Fruit fly (Drosophila melanogaster): Measurements from ENCODE around the gene mRNA-cap.

The mRNA-cap gene

DNA sequence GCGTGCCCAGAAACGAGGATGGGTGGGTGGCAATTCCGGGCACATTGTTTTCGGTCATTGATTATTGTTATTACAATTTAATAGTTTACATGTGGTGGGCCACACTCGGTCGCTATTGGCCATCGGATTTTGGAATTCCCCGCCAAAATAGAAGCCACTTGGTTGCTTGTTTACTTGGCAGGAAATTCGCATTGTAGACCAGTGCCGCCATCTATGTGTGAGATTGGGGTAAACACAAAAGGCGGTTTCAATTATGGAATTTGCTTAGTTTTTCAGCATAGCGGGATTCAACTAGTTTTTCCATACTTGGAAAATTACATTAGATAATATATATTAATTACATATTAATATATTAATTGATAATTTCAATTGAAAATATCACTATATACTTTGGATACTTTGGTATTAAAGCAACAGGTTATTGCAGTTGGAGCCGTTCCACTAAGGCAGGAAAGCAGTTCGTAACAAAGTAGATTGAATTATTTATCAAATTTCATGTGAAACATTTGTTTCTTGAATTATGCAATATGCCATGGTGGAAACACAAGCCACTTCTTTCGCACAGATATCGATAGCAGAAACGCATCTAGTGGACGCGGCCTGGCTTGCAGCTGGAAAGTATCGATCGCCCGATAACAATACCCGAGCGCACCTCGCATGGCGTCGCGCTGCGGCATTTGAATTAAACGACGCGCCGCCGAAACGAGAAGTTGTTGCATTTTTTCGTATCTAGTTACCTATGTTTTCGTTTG is 4.6 kb upstream of the mRNA-cap start, which contains the start of gene mud (continued):
- peak; percentile 69 for TF ChIP-seq CG2712 (tag; optimal IDR thresholded peaks at IDR 0.05)
- 0 out of 3 replicates have a peak, but pooled peaks have one; percentile 34 for TF ChIP-seq dysf (GFP tag; IDR thresholded peaks at IDR 0.05)
- peak; percentile 10 for TF ChIP-seq HmgZ (tag; optimal IDR thresholded peaks at IDR 0.05)
- TF ChIP-seq pzg (GFP tag; optimal IDR thresholded peaks at IDR 0.05): peak; percentile 61
- peak; percentile 74 for TF ChIP-seq vnd (GFP tag; IDR thresholded peaks at IDR 0.05; ENCODE audit: partially characterized antibody)
- TF ChIP-seq crol (GFP tag; IDR thresholded peaks at IDR 0.05): no peak
- peak; percentile 31; the same call in 1 of the 2 replicates for TF ChIP-seq CG4404 (GFP tag; IDR thresholded peaks at IDR 0.05)
- TF ChIP-seq CG10959 (GFP tag; IDR thresholded peaks at IDR 0.05): no peak
- TF ChIP-seq Opbp (GFP tag; IDR thresholded peaks at IDR 0.05; ENCODE audit: partially characterized antibody): peak; percentile 69; the same call in 2 of the 3 replicates
- TF ChIP-seq CG9437 (GFP tag; optimal IDR thresholded peaks at IDR 0.05): peak; percentile 20
- TF ChIP-seq CG13775 (GFP tag; optimal IDR thresholded peaks at IDR 0.05): peak; percentile 61
- TF ChIP-seq CG1602 (GFP tag; optimal IDR thresholded peaks at IDR 0.05): no peak
- peak; percentile 14; the same call in 1 of the 2 replicates for TF ChIP-seq CG10366 (GFP tag; IDR thresholded peaks at IDR 0.05)
- TF ChIP-seq gfzf (GFP tag; optimal IDR thresholded peaks at IDR 0.05): peak; percentile 28
- TF ChIP-seq ap (GFP tag; IDR thresholded peaks at IDR 0.05): 0 out of 2 replicates have a peak, but pooled peaks have one; percentile 7
- peak; percentile 52 for TF ChIP-seq Meics (GFP tag; optimal IDR thresholded peaks at IDR 0.05)
- TF ChIP-seq twi (tag; optimal IDR thresholded peaks at IDR 0.05): no peak
- TF ChIP-seq Nf-YC (tag; optimal IDR thresholded peaks at IDR 0.05): no peak
- TF ChIP-seq tup (GFP tag; optimal IDR thresholded peaks at IDR 0.05): no peak
- TF ChIP-seq sna (GFP tag; IDR thresholded peaks at IDR 0.05; ENCODE audit: partially characterized antibody): peak; percentile 52; the same call in 1 of the 2 replicates
- no peak for TF ChIP-seq sima (GFP tag; optimal IDR thresholded peaks at IDR 0.05)
- TF ChIP-seq CG34224 (GFP tag; IDR thresholded peaks at IDR 0.05; ENCODE audit: partially characterized antibody): 0 out of 3 replicates have a peak, but pooled peaks have one; percentile 48
- no peak for TF ChIP-seq Usf (GFP tag; optimal IDR thresholded peaks at IDR 0.05)
- TF ChIP-seq pnt (GFP tag; optimal IDR thresholded peaks at IDR 0.05): no peak
- peak; percentile 26 for TF ChIP-seq CG2120 (GFP tag; optimal IDR thresholded peaks at IDR 0.05)
- peak; percentile 77 for TF ChIP-seq amos (GFP tag; IDR thresholded peaks at IDR 0.05; ENCODE audit: partially characterized antibody)
- peak; percentile 47 for TF ChIP-seq Deaf1 (tag; optimal IDR thresholded peaks at IDR 0.05)
- no peak for TF ChIP-seq CG2678 (tag; optimal IDR thresholded peaks at IDR 0.05)
- peak; percentile 5 for TF ChIP-seq CG6654 (GFP tag; optimal IDR thresholded peaks at IDR 0.05)
- TF ChIP-seq dmrt99B (tag; optimal IDR thresholded peaks at IDR 0.05): no peak
- TF ChIP-seq CG17829 (tag; optimal IDR thresholded peaks at IDR 0.05): peak; percentile 53
- TF ChIP-seq Vsx1 (GFP tag; optimal IDR thresholded peaks at IDR 0.05): no peak
- TF ChIP-seq Dp (GFP tag; optimal IDR thresholded peaks at IDR 0.05): peak; percentile 74
- TF ChIP-seq Ravus (GFP tag; IDR thresholded peaks at IDR 0.05): no peak
- peak; percentile 81 for TF ChIP-seq knrl (GFP tag; IDR thresholded peaks at IDR 0.05; ENCODE audit: partially characterized antibody)
- TF ChIP-seq CG15601 (tag; optimal IDR thresholded peaks at IDR 0.05): peak; percentile 12
- TF ChIP-seq az2 (GFP tag; optimal IDR thresholded peaks at IDR 0.05): peak; percentile 18
- TF ChIP-seq CG4854 (GFP tag; optimal IDR thresholded peaks at IDR 0.05): no peak
- TF ChIP-seq Doc3 (GFP tag; IDR thresholded peaks at IDR 0.05; ENCODE audit: partially characterized antibody): peak; percentile 45; the same call in 1 of the 3 replicates
- TF ChIP-seq CG7963 (GFP tag; IDR thresholded peaks at IDR 0.05; ENCODE audit: partially characterized antibody): peak; percentile 56; the same call in 2 of the 3 replicates
- peak; percentile 8; the same call in 1 of the 2 replicates for TF ChIP-seq sob (GFP tag; IDR thresholded peaks at IDR 0.05)
- TF ChIP-seq Med (GFP tag): peak; percentile 79
- TF ChIP-seq CG18764 (GFP tag; optimal IDR thresholded peaks at IDR 0.05): no peak
- peak; percentile 77 for TF ChIP-seq bbx (GFP tag; IDR thresholded peaks at IDR 0.05; ENCODE audit: partially characterized antibody)
- TF ChIP-seq nerfin-2 (GFP tag; IDR thresholded peaks at IDR 0.05; ENCODE audit: partially characterized antibody): peak; percentile 69
- TF ChIP-seq nmo (GFP tag; optimal IDR thresholded peaks at IDR 0.05): peak; percentile 70
